Fruit fly (Drosophila melanogaster) whole organism, adult: Measurements from ENCODE around the gene Mtr4.

Experiments used
- CG5204 ChIP-seq: fragments of 200-800 bp; sonication (Bioruptor generic); optimal IDR thresholded peaks from 2 replicates; lab custom pipeline; 2016; ENCODE audit warnings: missing biosample characterization, missing genetic modification characterization
- Clk ChIP-seq: fragments of 200-800 bp; sonication (Bioruptor generic); optimal IDR thresholded peaks from 2 replicates; lab custom pipeline; 2017; ENCODE audit warnings: missing biosample characterization, missing genetic modification characterization
- Hr96 ChIP-seq: fragments of 200-800 bp; sonication (Bioruptor generic); optimal IDR thresholded peaks from 2 replicates; lab custom pipeline; 2016; ENCODE audit warnings: missing biosample characterization, missing genetic modification characterization
- Mnt ChIP-seq: fragments of 200-800 bp; sonication (Bioruptor generic); optimal IDR thresholded peaks from 2 replicates; lab custom pipeline; 2016; ENCODE audit warnings: missing biosample characterization, mild to moderate bottlenecking, missing genetic modification characterization
- bab1 ChIP-seq: fragments of 200-800 bp; sonication (Bioruptor generic); optimal IDR thresholded peaks from 3 replicates; lab custom pipeline; 2019; ENCODE audit warnings: missing biosample characterization, mild to moderate bottlenecking, missing genetic modification characterization, moderate library complexity
- cnc ChIP-seq, 2 experiments: fragments of >200 bp; optimal IDR thresholded peaks; 2 replicates each; lab custom pipeline; 2017
- pad ChIP-seq: fragments of 200-800 bp; sonication (Bioruptor generic); optimal IDR thresholded peaks from 3 replicates; lab custom pipeline; 2017; ENCODE audit warnings: missing biosample characterization, missing genetic modification characterization, mild to moderate bottlenecking, moderate library complexity, missing genetic modification reagents

DNA sequence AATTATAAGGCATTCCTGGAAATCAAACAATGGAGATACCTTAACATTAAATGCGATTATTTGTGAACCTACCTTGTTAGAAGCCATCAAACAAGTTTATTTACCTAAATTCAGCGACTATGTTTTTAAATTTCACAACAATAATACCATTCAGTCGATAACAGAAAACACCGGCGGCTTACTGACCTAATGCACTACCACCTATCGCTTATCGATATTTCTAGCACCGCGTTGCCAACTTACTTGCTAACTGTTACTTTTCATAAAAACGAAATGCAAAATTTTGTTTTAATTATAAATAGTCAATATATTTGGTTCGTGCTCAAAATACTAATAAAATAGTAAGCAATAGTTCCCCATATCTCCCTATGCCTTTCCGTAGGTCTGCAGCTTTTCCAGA is 18.9 kb downstream of the Mtr4 start, which contains the start of gene Ku80:
- TF ChIP-seq pad (no peak), Mnt (no peak), cnc (optimal IDR thresholded peaks at IDR 0.05; lab: Kevin White, UChicago) (no peak), Clk (GFP tag; lab: Kevin White, UChicago) (no peak), Hr96 (no peak), bab1 (no peak), CG5204 (GFP tag; lab: Kevin White, UChicago) (no peak)
